Worm (Caenorhabditis elegans) whole organism, mixed stage, embryonic: ENCODE measurements around the gene nspe-8.

Source experiments
- M03D4.4 ChIP-seq: sonication (generic microtip); optimal IDR thresholded peaks from 2 replicates; lab custom pipeline; 2017; ENCODE audit warnings: mild to moderate bottlenecking, missing genetic modification characterization, missing compliant biosample characterization
- bed-3 ChIP-seq: fragments of 200-800 bp; sonication (Bioruptor generic); optimal IDR thresholded peaks from 3 replicates; lab custom pipeline; 2018; ENCODE audit warnings: mild to moderate bottlenecking, missing genetic modification characterization, moderate library complexity, missing compliant biosample characterization
- ceh-43 ChIP-seq: fragments of 200-800 bp; sonication (Bioruptor generic); optimal IDR thresholded peaks from 2 replicates; lab custom pipeline; 2018; ENCODE audit warnings: mild to moderate bottlenecking, missing genetic modification characterization, moderate library complexity, missing compliant biosample characterization
- cnd-1 ChIP-seq: fragments of 200-800 bp; sonication (Bioruptor generic); optimal IDR thresholded peaks from 2 replicates; lab custom pipeline; 2018; ENCODE audit warnings: mild to moderate bottlenecking, missing genetic modification characterization, missing compliant biosample characterization
- elt-3 ChIP-seq: fragments of 150-350 bp; optimal IDR thresholded peaks from 2 replicates; lab custom pipeline; 2014; ENCODE audit warnings: missing biosample characterization, missing genetic modification characterization
- hlh-1 ChIP-seq: fragments of 150-350 bp; optimal IDR thresholded peaks from 2 replicates; lab custom pipeline; 2014; ENCODE audit warnings: missing biosample characterization, missing genetic modification reagents, missing genetic modification characterization
- lin-32 ChIP-seq: fragments of 200-800 bp; sonication (Bioruptor generic); optimal IDR thresholded peaks from 2 replicates; lab custom pipeline; 2018; ENCODE audit warnings: mild to moderate bottlenecking, missing genetic modification characterization, missing compliant biosample characterization
- lsy-2 ChIP-seq: fragments of 150-350 bp; optimal IDR thresholded peaks from 2 replicates; lab custom pipeline; 2014; ENCODE audit warnings: missing biosample characterization, missing genetic modification characterization
- nhr-2 ChIP-seq: fragments of 150-350 bp; optimal IDR thresholded peaks from 2 replicates; lab custom pipeline; 2014; ENCODE audit warnings: missing biosample characterization, missing genetic modification characterization
- nhr-237 ChIP-seq: fragments of 150-350 bp; optimal IDR thresholded peaks from 2 replicates; lab custom pipeline; 2014; ENCODE audit warnings: missing biosample characterization, missing genetic modification characterization
- nhr-76 ChIP-seq: sonication (generic microtip); optimal IDR thresholded peaks from 2 replicates; lab custom pipeline; 2017; ENCODE audit warnings: missing biosample characterization, missing genetic modification characterization
- pha-4 ChIP-seq: fragments of 150-350 bp; optimal IDR thresholded peaks from 2 replicates; lab custom pipeline; 2018; ENCODE audit warnings: missing biosample characterization, missing genetic modification reagents, missing genetic modification characterization
- sptf-1 ChIP-seq: sonication (generic microtip); optimal IDR thresholded peaks from 2 replicates; lab custom pipeline; 2017; ENCODE audit warnings: mild to moderate bottlenecking, missing genetic modification characterization, moderate library complexity, missing compliant biosample characterization
- tbx-8 ChIP-seq: fragments of 200-800 bp; sonication (Bioruptor generic); optimal IDR thresholded peaks from 2 replicates; lab custom pipeline; 2018; ENCODE audit warnings: mild to moderate bottlenecking, missing genetic modification characterization, moderate library complexity, missing compliant biosample characterization
- unc-39 ChIP-seq: fragments of 150-350 bp; optimal IDR thresholded peaks from 2 replicates; lab custom pipeline; 2014; ENCODE audit warnings: missing biosample characterization, missing genetic modification characterization
- unc-62 ChIP-seq: fragments of 150-350 bp; optimal IDR thresholded peaks from 2 replicates; lab custom pipeline; 2014; ENCODE audit warnings: missing biosample characterization, missing genetic modification reagents, missing genetic modification characterization

The nspe-8 gene

ce11 chrII:12572760-12573159 is 49.0 kb downstream of the nspe-8 start, which contains the start of gene Y38E10A.35:
Gene Y38E10A.35 (minus strand): TSS chrII:12572860.
- TF ChIP-seq sptf-1 (tag; lab: Kevin White, UChicago) = no peak
- TF ChIP-seq unc-39 (tag; lab: Kevin White, UChicago) = no peak
- no peak for TF ChIP-seq nhr-237
- no peak for TF ChIP-seq ceh-43 (GFP tag; lab: Kevin White, UChicago)
- TF ChIP-seq pha-4 (tag; lab: Kevin White, UChicago) = no peak
- TF ChIP-seq M03D4.4 (tag; lab: Kevin White, UChicago) = no peak
- no peak for TF ChIP-seq tbx-8 (GFP tag; lab: Kevin White, UChicago)
- no peak for TF ChIP-seq lin-32 (GFP tag; lab: Kevin White, UChicago)
- no peak for TF ChIP-seq nhr-2 (tag; lab: Kevin White, UChicago)
- no peak for TF ChIP-seq nhr-76 (tag; lab: Kevin White, UChicago)
- TF ChIP-seq lsy-2 (tag; lab: Kevin White, UChicago) = no peak
- no peak for TF ChIP-seq cnd-1
- TF ChIP-seq unc-62 (GFP tag; lab: Kevin White, UChicago) = no peak
- no peak for TF ChIP-seq bed-3
- TF ChIP-seq hlh-1 (tag; lab: Kevin White, UChicago) = no peak
- no peak for TF ChIP-seq elt-3
- TF ChIP-seq, all 35 proteins: peak for 0
